Worm (Caenorhabditis elegans): ENCODE data around the gene F17H10.1.

DNA sequence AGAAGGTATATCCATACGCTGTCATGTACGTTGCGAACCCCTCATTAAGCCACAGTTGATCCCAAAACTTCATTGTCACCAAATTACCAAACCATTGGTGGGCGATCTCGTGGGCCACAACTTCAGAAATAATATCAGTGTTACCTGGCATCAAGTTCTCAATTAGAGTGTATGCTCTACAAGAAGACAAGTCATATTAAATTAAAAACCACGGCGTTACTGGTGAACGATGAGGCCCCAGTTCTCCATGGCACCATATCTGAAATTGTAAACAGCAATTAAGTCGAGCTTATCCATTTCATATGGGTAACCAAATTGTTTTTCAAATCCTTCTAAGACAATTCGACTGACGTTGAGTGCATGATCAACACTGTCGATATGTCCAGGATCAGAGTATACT, 2.2 kb upstream of the F17H10.1 start:
- TF ChIP-seq ama-1 (optimal IDR thresholded peaks at IDR 0.05): no peak
- no peak for TF ChIP-seq scrt-1 (GFP tag; IDR thresholded peaks at IDR 0.05)
- no peak for TF ChIP-seq B0310.2 (tag; optimal IDR thresholded peaks at IDR 0.05)
- no peak for TF ChIP-seq hmbx-1 (tag; optimal IDR thresholded peaks at IDR 0.05)
- no peak for TF ChIP-seq hmg-4 (GFP tag; optimal IDR thresholded peaks at IDR 0.05)
- TF ChIP-seq hnd-1 (tag; optimal IDR thresholded peaks at IDR 0.05): no peak
- TF ChIP-seq pes-1 (GFP tag; IDR thresholded peaks at IDR 0.05): no peak
- no peak for TF ChIP-seq ceh-13 (GFP tag; optimal IDR thresholded peaks at IDR 0.05)
- no peak for TF ChIP-seq flt-1 (GFP tag; IDR thresholded peaks at IDR 0.05)
- TF ChIP-seq tra-4 (tag; optimal IDR thresholded peaks at IDR 0.05): no peak
- TF ChIP-seq tbx-37 (GFP tag; conservative IDR thresholded peaks at IDR 0.05): no peak
- TF ChIP-seq ets-7 (tag; optimal IDR thresholded peaks at IDR 0.05): no peak

Measured in whole organism, early embryonic.